Fruit fly (Drosophila melanogaster) whole organism, embryonic: ENCODE measurements around the gene CG43702.

Experiments
- B-H2 ChIP-seq: fragments of 200-800 bp; sonication (Bioruptor generic); optimal IDR thresholded peaks from 2 replicates; lab custom pipeline; 2018; ENCODE audit warnings: missing biosample characterization, mild to moderate bottlenecking, missing genetic modification characterization
- CG10147 ChIP-seq: fragments of 200-800 bp; sonication (Bioruptor generic); optimal IDR thresholded peaks from 2 replicates; lab custom pipeline; 2019; ENCODE audit warnings: missing biosample characterization, mild to moderate bottlenecking, missing genetic modification characterization, moderate library complexity
- CG1024 ChIP-seq: fragments of 200-800 bp; sonication (Bioruptor generic); IDR thresholded peaks from 2 replicates; pipeline ENCODE4 v1.3.6; 2022; ENCODE audit warnings: missing biosample characterization, missing genetic modification characterization
- CG10267 ChIP-seq: fragments of 200-800 bp; sonication (Bioruptor generic); optimal IDR thresholded peaks from 2 replicates; lab custom pipeline; 2018; ENCODE audit warnings: missing biosample characterization, mild to moderate bottlenecking, missing genetic modification characterization, moderate library complexity
- CG11504 ChIP-seq: fragments of 200-800 bp; sonication (Bioruptor generic); optimal IDR thresholded peaks from 3 replicates; lab custom pipeline; 2019; ENCODE audit warnings: missing biosample characterization, mild to moderate bottlenecking, missing genetic modification characterization, moderate library complexity
- CG13287 ChIP-seq: fragments of 200-800 bp; sonication (Bioruptor generic); IDR thresholded peaks from 2 replicates; pipeline ENCODE4 v1.3.6; 2022; ENCODE audit warnings: missing biosample characterization, missing genetic modification characterization; ENCODE audit not compliant: partially characterized antibody
- CG13894 ChIP-seq: fragments of 200-800 bp; sonication (Bioruptor generic); optimal IDR thresholded peaks from 3 replicates; lab custom pipeline; 2018; ENCODE audit warnings: missing biosample characterization, mild to moderate bottlenecking, missing genetic modification characterization, moderate library complexity
- CG15011 ChIP-seq: fragments of 200-800 bp; sonication (Bioruptor generic); optimal IDR thresholded peaks from 3 replicates; lab custom pipeline; 2018; ENCODE audit warnings: missing biosample characterization, mild to moderate bottlenecking, missing genetic modification characterization
- CG15073 ChIP-seq: fragments of 200-800 bp; sonication (Bioruptor generic); optimal IDR thresholded peaks from 2 replicates; lab custom pipeline; 2016; ENCODE audit warnings: missing biosample characterization, missing genetic modification characterization
- CG17361 ChIP-seq: fragments of 200-800 bp; sonication (Bioruptor generic); IDR thresholded peaks from 3 replicates; pipeline ENCODE4 v1.3.6; 2022; ENCODE audit warnings: missing biosample characterization, missing genetic modification characterization
- CG18262 ChIP-seq: fragments of 200-800 bp; optimal IDR thresholded peaks from 3 replicates; lab custom pipeline; 2019; ENCODE audit warnings: missing biosample characterization, mild to moderate bottlenecking, missing genetic modification characterization, moderate library complexity
- CG2116 ChIP-seq: fragments of 200-800 bp; sonication (Bioruptor generic); optimal IDR thresholded peaks from 3 replicates; lab custom pipeline; 2018; ENCODE audit warnings: missing biosample characterization, mild to moderate bottlenecking, missing genetic modification characterization
- CG2889 ChIP-seq: fragments of 200-800 bp; sonication (Bioruptor generic); IDR thresholded peaks from 3 replicates; pipeline ENCODE4 v1.3.6; 2022; ENCODE audit warnings: missing biosample characterization, missing genetic modification characterization
- CG4282 ChIP-seq: fragments of 200-800 bp; sonication (Bioruptor generic); optimal IDR thresholded peaks from 2 replicates; lab custom pipeline; 2016; ENCODE audit warnings: missing biosample characterization, missing genetic modification characterization
- CG6683 ChIP-seq: fragments of 200-800 bp; sonication (Bioruptor generic); optimal IDR thresholded peaks from 2 replicates; lab custom pipeline; 2017; ENCODE audit warnings: missing biosample characterization, mild to moderate bottlenecking, missing genetic modification characterization, missing genetic modification reagents
- CG6854 ChIP-seq: fragments of 200-800 bp; sonication (Bioruptor generic); optimal IDR thresholded peaks from 3 replicates; lab custom pipeline; 2017; ENCODE audit warnings: missing biosample characterization, mild to moderate bottlenecking, missing genetic modification characterization
- CG7786 ChIP-seq: fragments of 200-800 bp; sonication (Bioruptor generic); optimal IDR thresholded peaks from 2 replicates; lab custom pipeline; 2016; ENCODE audit warnings: missing biosample characterization, missing genetic modification characterization
- CG7928 ChIP-seq: fragments of 200-800 bp; sonication (Bioruptor generic); optimal IDR thresholded peaks from 2 replicates; lab custom pipeline; 2017; ENCODE audit warnings: missing biosample characterization, mild to moderate bottlenecking, missing genetic modification characterization
- CG8478 ChIP-seq: fragments of >200 bp; optimal IDR thresholded peaks from 2 replicates; lab custom pipeline; 2018
- CG9609 ChIP-seq: fragments of 200-800 bp; sonication (Bioruptor generic); optimal IDR thresholded peaks from 3 replicates; lab custom pipeline; 2016; ENCODE audit warnings: missing biosample characterization, missing genetic modification characterization
- CG9932 ChIP-seq: fragments of 200-800 bp; sonication (Bioruptor generic); IDR thresholded peaks from 2 replicates; pipeline ENCODE4 v1.3.6; 2022; ENCODE audit warnings: missing biosample characterization, missing genetic modification characterization
- Dek ChIP-seq: fragments of 200-800 bp; sonication (Bioruptor generic); optimal IDR thresholded peaks from 3 replicates; lab custom pipeline; 2019; ENCODE audit warnings: missing biosample characterization, mild to moderate bottlenecking, missing genetic modification characterization, moderate library complexity
- Dip3 ChIP-seq: fragments of 200-800 bp; sonication (Bioruptor generic); optimal IDR thresholded peaks from 3 replicates; lab custom pipeline; 2016; ENCODE audit warnings: missing biosample characterization, missing genetic modification characterization
- E2f1 ChIP-seq: fragments of 200-800 bp; sonication (Bioruptor generic); IDR thresholded peaks from 2 replicates; pipeline ENCODE4 v1.3.6; 2022; ENCODE audit warnings: missing biosample characterization, missing genetic modification characterization
- Ets65A ChIP-seq: fragments of 200-800 bp; sonication (Bioruptor generic); peaks from one replicate; lab custom pipeline; 2016; ENCODE audit warnings: missing biosample characterization, missing genetic modification characterization
- Hr51 ChIP-seq, 2 experiments: fragments of 200-800 bp; sonication (Bioruptor generic); optimal IDR thresholded peaks; 2 replicates in 1 of 2; 3 replicates in 1 of 2; lab custom pipeline; 2016 to 2018; ENCODE audit warnings: missing biosample characterization in 2 of 2, missing genetic modification characterization in 2 of 2, mild to moderate bottlenecking in 1 of 2, moderate library complexity in 1 of 2
- Lhr ChIP-seq: fragments of 200-800 bp; sonication (Bioruptor generic); optimal IDR thresholded peaks from 3 replicates; lab custom pipeline; 2017; ENCODE audit warnings: mild to moderate bottlenecking, missing biosample characterization, missing genetic modification reagents, missing genetic modification characterization
- NK7.1 ChIP-seq: fragments of 200-800 bp; sonication (Bioruptor generic); optimal IDR thresholded peaks from 3 replicates; lab custom pipeline; 2016; ENCODE audit warnings: missing biosample characterization, missing genetic modification characterization
- Nf-YC ChIP-seq: fragments of 200-800 bp; optimal IDR thresholded peaks from 3 replicates; lab custom pipeline; 2019; ENCODE audit warnings: missing biosample characterization, mild to moderate bottlenecking, missing genetic modification characterization, moderate library complexity
- TFAM ChIP-seq: fragments of 200-800 bp; sonication (Bioruptor generic); optimal IDR thresholded peaks from 2 replicates; lab custom pipeline; 2017; ENCODE audit warnings: missing biosample characterization, missing genetic modification characterization, inconsistent platforms
- Vsx1 ChIP-seq: fragments of 200-800 bp; sonication (Bioruptor generic); optimal IDR thresholded peaks from 2 replicates; lab custom pipeline; 2017; ENCODE audit warnings: missing biosample characterization, mild to moderate bottlenecking, missing genetic modification characterization, missing genetic modification reagents
- cg ChIP-seq: fragments of 200-800 bp; sonication (Bioruptor generic); optimal IDR thresholded peaks from 3 replicates; lab custom pipeline; 2019; ENCODE audit warnings: missing biosample characterization, mild to moderate bottlenecking, missing genetic modification characterization, moderate library complexity
- chm ChIP-seq: fragments of 200-800 bp; sonication (Bioruptor generic); IDR thresholded peaks from 2 replicates; pipeline ENCODE4 v1.3.6; 2022; ENCODE audit warnings: missing biosample characterization, missing genetic modification characterization
- ci ChIP-seq: fragments of 200-800 bp; sonication (Bioruptor generic); IDR thresholded peaks from 3 replicates; pipeline ENCODE4 v1.3.6; 2022; ENCODE audit warnings: missing biosample characterization, missing genetic modification characterization
- danr ChIP-seq: fragments of 200-800 bp; sonication (Bioruptor generic); IDR thresholded peaks from 2 replicates; pipeline ENCODE4 v1.3.6; 2022; ENCODE audit warnings: missing biosample characterization, missing genetic modification characterization
- dmrt99B ChIP-seq: fragments of 200-800 bp; sonication (Bioruptor generic); optimal IDR thresholded peaks from 2 replicates; lab custom pipeline; 2018; ENCODE audit warnings: missing biosample characterization, mild to moderate bottlenecking, missing genetic modification characterization, moderate library complexity
- emc ChIP-seq: fragments of 200-800 bp; sonication (Bioruptor generic); optimal IDR thresholded peaks from 2 replicates; lab custom pipeline; 2016; ENCODE audit warnings: missing biosample characterization, missing genetic modification characterization
- exex ChIP-seq: fragments of 200-800 bp; sonication (Bioruptor generic); optimal IDR thresholded peaks from 4 replicates; lab custom pipeline; 2018; ENCODE audit warnings: missing biosample characterization, mild to moderate bottlenecking, missing genetic modification characterization, moderate library complexity
- h ChIP-seq: fragments of >200 bp; optimal IDR thresholded peaks from 2 replicates; lab custom pipeline; 2017
- her ChIP-seq: fragments of 200-800 bp; sonication (Bioruptor generic); optimal IDR thresholded peaks from 2 replicates; lab custom pipeline; 2016; ENCODE audit warnings: missing biosample characterization, missing genetic modification characterization
- jumu ChIP-seq: fragments of 200-800 bp; sonication (Bioruptor generic); optimal IDR thresholded peaks from 3 replicates; lab custom pipeline; 2016; ENCODE audit warnings: missing biosample characterization, missing genetic modification characterization
- kay ChIP-seq: fragments of 200-800 bp; sonication (Bioruptor generic); optimal IDR thresholded peaks from 2 replicates; lab custom pipeline; 2016; ENCODE audit warnings: missing biosample characterization, missing genetic modification characterization
- lab ChIP-seq: fragments of 200-800 bp; sonication (Bioruptor generic); optimal IDR thresholded peaks from 3 replicates; lab custom pipeline; 2017; ENCODE audit warnings: missing biosample characterization, missing genetic modification characterization, mild to moderate bottlenecking, moderate library complexity, missing genetic modification reagents
- nerfin-2 ChIP-seq: fragments of 200-800 bp; sonication (Bioruptor generic); IDR thresholded peaks from 2 replicates; pipeline ENCODE4 v1.3.6; 2022; ENCODE audit warnings: missing biosample characterization, missing genetic modification characterization; ENCODE audit not compliant: partially characterized antibody
- scrt ChIP-seq: fragments of 200-800 bp; sonication (Bioruptor generic); optimal IDR thresholded peaks from 2 replicates; lab custom pipeline; 2018; ENCODE audit warnings: missing biosample characterization, mild to moderate bottlenecking, missing genetic modification characterization, moderate library complexity
- trem ChIP-seq: fragments of 200-800 bp; optimal IDR thresholded peaks from 3 replicates; lab custom pipeline; 2019; ENCODE audit warnings: missing biosample characterization, mild to moderate bottlenecking, missing genetic modification characterization, moderate library complexity
- vnd ChIP-seq: fragments of 200-800 bp; sonication (Bioruptor generic); IDR thresholded peaks from 3 replicates; pipeline ENCODE4 v1.3.6; 2022; ENCODE audit warnings: missing biosample characterization, missing genetic modification characterization; ENCODE audit not compliant: partially characterized antibody

CG43702 gene

DNA sequence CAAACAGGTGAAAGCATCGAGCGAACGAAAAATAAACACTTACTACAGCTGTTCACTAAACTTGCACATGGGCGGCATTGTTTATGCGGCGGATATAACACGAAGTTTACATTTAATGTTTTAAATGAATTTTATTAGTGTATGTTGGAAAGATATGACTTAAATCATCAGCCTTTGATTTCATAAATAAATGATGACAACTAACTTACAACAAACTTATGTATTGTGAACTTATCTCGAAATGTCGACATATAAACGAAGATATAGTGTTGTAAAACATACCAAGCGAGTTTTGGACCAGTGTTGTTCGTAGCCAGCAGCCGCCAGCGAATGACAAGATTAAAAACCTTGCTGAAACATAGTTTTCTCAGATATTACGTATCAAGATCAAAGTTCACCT, 5.9 kb downstream of the CG43702 start, which contains the start of the genes CG11309 and CG7632 (continued):
- TF ChIP-seq CG2889 (GFP tag; lab: Robert Waterston, UW) (peak; percentile 94), CG2116 (GFP tag; lab: Kevin White, UChicago) (peak; percentile 93), NK7.1 (GFP tag; lab: Kevin White, UChicago) (peak; percentile 99), E2f1 (GFP tag; lab: Robert Waterston, UW) (peak; percentile 97), scrt (GFP tag; lab: Kevin White, UChicago) (peak; percentile 99), TFAM (peak; percentile 96)

- TF ChIP-seq vnd (peak; percentile 84), jumu (GFP tag; lab: Kevin White, UChicago) (no peak), Ets65A (GFP tag; lab: Kevin White, UChicago) (peak; percentile 4), CG17361 (GFP tag; lab: Robert Waterston, UW) (peak; percentile 36; the same call in 1 of the 3 replicates), Dek (tag; lab: Kevin White, UChicago) (peak; percentile 39), emc (GFP tag; lab: Kevin White, UChicago) (no peak), CG9609 (GFP tag; lab: Kevin White, UChicago) (peak; percentile 4), CG9932 (GFP tag; lab: Robert Waterston, UW) (peak; percentile 46), CG15073 (no peak), danr (GFP tag; lab: Robert Waterston, UW) (no peak), CG11504 (peak; percentile 56), CG4282 (GFP tag; lab: Kevin White, UChicago) (peak; percentile 40), B-H2 (GFP tag; lab: Kevin White, UChicago) (peak; percentile 22), h (lab: Kevin White, UChicago) (no peak), CG1024 (GFP tag; lab: Robert Waterston, UW) (no peak), ci (GFP tag; lab: Robert Waterston, UW) (peak; percentile 59; the same call in 2 of the 3 replicates), her (GFP tag; lab: Kevin White, UChicago) (peak; percentile 12), CG7928 (peak; percentile 5), Vsx1 (GFP tag; lab: Kevin White, UChicago) (peak; percentile 16), CG18262 (tag; lab: Kevin White, UChicago) (no peak), CG13287 (GFP tag; lab: Robert Waterston, UW) (peak; percentile 89), CG6683 (GFP tag; lab: Kevin White, UChicago) (no peak), Lhr (GFP tag; lab: Kevin White, UChicago) (peak; percentile 91), CG6854 (GFP tag; lab: Kevin White, UChicago) (no peak), CG13894 (tag; lab: Kevin White, UChicago) (peak; percentile 55), dmrt99B (tag; lab: Kevin White, UChicago) (no peak), Hr51 (GFP tag; optimal IDR thresholded peaks at IDR 0.05; lab: Kevin White, UChicago) (peak in 1 of 2 experiments; percentile 44), CG15011 (GFP tag; lab: Kevin White, UChicago) (no peak), CG7786 (GFP tag; lab: Kevin White, UChicago) (peak; percentile 5), kay (GFP tag; lab: Kevin White, UChicago) (peak; percentile 83), Nf-YC (peak; percentile 44), exex (no peak), nerfin-2 (GFP tag; lab: Robert Waterston, UW) (peak; percentile 84), CG10147 (GFP tag; lab: Kevin White, UChicago) (no peak), chm (GFP tag; lab: Robert Waterston, UW) (no peak), cg (peak; percentile 93), CG10267 (tag; lab: Kevin White, UChicago) (peak; percentile 61), CG8478 (lab: Kevin White, UChicago) (peak; percentile 65), lab (no peak), Dip3 (GFP tag; lab: Kevin White, UChicago) (peak; percentile 10), trem (tag; lab: Kevin White, UChicago) (peak; percentile 73)
Measured at dm6 chr3L:21317416-21318259, 19.2 kb downstream of the CG43702 start, which contains the start of gene Pc. Gene Pc, minus strand, starts transcription at chr3L:21318020.
